Fruit fly (Drosophila melanogaster): Measurements from ENCODE around the gene sNPF.
A peak's percentile ranks its signal among the peaks of the same experiment; 100 is the strongest.

Gene sNPF

dm6 chr2L:20075234-20075803 is 47.6 kb downstream of the sNPF start, which contains the start of the genes pr and neb (continued):
- TF ChIP-seq CG3919 (GFP tag; optimal IDR thresholded peaks at IDR 0.05) (peak; percentile 77), CG15336 (GFP tag; IDR thresholded peaks at IDR 0.05) (peak; percentile 57), Sox14 (GFP tag; optimal IDR thresholded peaks at IDR 0.05) (peak; percentile 58), CG9139 (GFP tag; optimal IDR thresholded peaks at IDR 0.05) (no peak), CG10669 (GFP tag; optimal IDR thresholded peaks at IDR 0.05) (no peak), CG11762 (GFP tag; optimal IDR thresholded peaks at IDR 0.05; ENCODE audit: insufficient read depth) (no peak), Hr4 (GFP tag; optimal IDR thresholded peaks at IDR 0.05) (peak; percentile 67), CG11902 (GFP tag; optimal IDR thresholded peaks at IDR 0.05) (peak; percentile 51), net (GFP tag; optimal IDR thresholded peaks at IDR 0.05) (peak; percentile 25), eg (GFP tag; IDR thresholded peaks at IDR 0.05) (peak; percentile 40; the same call in 1 of the 3 replicates), dsx (GFP tag; optimal IDR thresholded peaks at IDR 0.05; ENCODE audit: poor library complexity, severe bottlenecking) (peak; percentile 26), acj6 (GFP tag; optimal IDR thresholded peaks at IDR 0.05) (peak; percentile 54), Ets21C (GFP tag; optimal IDR thresholded peaks at IDR 0.05) (peak; percentile 26), CG10631 (GFP tag; optimal IDR thresholded peaks at IDR 0.05) (peak; percentile 43), Eip75B (GFP tag; optimal IDR thresholded peaks at IDR 0.05) (peak; percentile 61), CG8119 (GFP tag; IDR thresholded peaks at IDR 0.05) (peak; percentile 56; the same call in 1 of the 3 replicates), Ets96B (tag; optimal IDR thresholded peaks at IDR 0.05) (peak; percentile 65)

dm6 chr2L:20077423-20078401 is 50.0 kb downstream of the sNPF start:
- TF ChIP-seq Hr4 (GFP tag; optimal IDR thresholded peaks at IDR 0.05) (no peak), CG6163 (GFP tag; IDR thresholded peaks at IDR 0.05) (no peak), achi (GFP tag; optimal IDR thresholded peaks at IDR 0.05) (no peak), fkh (GFP tag; optimal IDR thresholded peaks at IDR 0.05) (peak; percentile 59), Eip93F (GFP tag; optimal IDR thresholded peaks at IDR 0.05) (peak; percentile 40), CG6276 (GFP tag; optimal IDR thresholded peaks at IDR 0.05) (no peak), svp (GFP tag) (peak; percentile 99), Hr39 (GFP tag; optimal IDR thresholded peaks at IDR 0.05) (no peak), vri (GFP tag; optimal IDR thresholded peaks at IDR 0.05) (peak; percentile 41)

- TF ChIP-seq eg (GFP tag; IDR thresholded peaks at IDR 0.05) (no peak), Eip93F (GFP tag; optimal IDR thresholded peaks at IDR 0.05) (no peak), svp (GFP tag) (peak; percentile 57), esn (GFP tag; optimal IDR thresholded peaks at IDR 0.05) (peak; percentile 12), CG7368 (GFP tag; optimal IDR thresholded peaks at IDR 0.05) (no peak), CG6792 (GFP tag; optimal IDR thresholded peaks at IDR 0.05) (no peak), dac (GFP tag; optimal IDR thresholded peaks at IDR 0.05) (no peak), spab (GFP tag; optimal IDR thresholded peaks at IDR 0.05) (no peak), topi (GFP tag; optimal IDR thresholded peaks at IDR 0.05) (no peak), Sox14 (GFP tag; optimal IDR thresholded peaks at IDR 0.05) (no peak), vri (GFP tag; optimal IDR thresholded peaks at IDR 0.05) (no peak), CG8319 (GFP tag; optimal IDR thresholded peaks at IDR 0.05) (no peak), CG1621 (tag; optimal IDR thresholded peaks at IDR 0.05) (no peak), CG3032 (tag; optimal IDR thresholded peaks at IDR 0.05) (no peak), net (GFP tag; optimal IDR thresholded peaks at IDR 0.05) (no peak), fd85E (GFP tag; optimal IDR thresholded peaks at IDR 0.05) (no peak), CG11294 (GFP tag; IDR thresholded peaks at IDR 0.05) (no peak), fkh (GFP tag; optimal IDR thresholded peaks at IDR 0.05) (peak; percentile 8), CG3919 (GFP tag; optimal IDR thresholded peaks at IDR 0.05) (no peak), CG10631 (GFP tag; optimal IDR thresholded peaks at IDR 0.05) (no peak), pdm3 (GFP tag; optimal IDR thresholded peaks at IDR 0.05) (no peak), Gug (GFP tag; IDR thresholded peaks at IDR 0.05) (no peak), Smox (GFP tag; optimal IDR thresholded peaks at IDR 0.05) (no peak), CG6854 (GFP tag; optimal IDR thresholded peaks at IDR 0.05) (no peak), Hr4 (GFP tag; optimal IDR thresholded peaks at IDR 0.05) (no peak), fd59A (GFP tag; optimal IDR thresholded peaks at IDR 0.05) (no peak), CG11902 (GFP tag; optimal IDR thresholded peaks at IDR 0.05) (no peak), acj6 (GFP tag; optimal IDR thresholded peaks at IDR 0.05) (no peak), achi (GFP tag; optimal IDR thresholded peaks at IDR 0.05) (no peak), ss (GFP tag; optimal IDR thresholded peaks at IDR 0.05) (no peak), CG9139 (GFP tag; optimal IDR thresholded peaks at IDR 0.05) (no peak), CG16779 (tag; optimal IDR thresholded peaks at IDR 0.05) (no peak), Eip78C (GFP tag) (peak; percentile 31)
Measured at dm6 chr2L:20078880-20079279, 51.2 kb downstream of the sNPF start.
